Worm (Caenorhabditis elegans) whole organism, L1 larva: ENCODE measurements around the gene C10G8.3.

ENCODE experiments used
- Y116A8C.19 ChIP-seq: sonication (generic microtip); optimal IDR thresholded peaks from 2 replicates; lab custom pipeline; 2016; ENCODE audit warnings: missing compliant biosample characterization, missing genetic modification characterization, borderline replicate concordance
- aha-1 ChIP-seq: fragments of 150-350 bp; optimal IDR thresholded peaks from 2 replicates; lab custom pipeline; 2014; ENCODE audit warnings: missing biosample characterization, missing genetic modification characterization
- aly-2 ChIP-seq: fragments of 150-350 bp; optimal IDR thresholded peaks from 2 replicates; lab custom pipeline; 2014; ENCODE audit warnings: missing biosample characterization, missing genetic modification characterization
- ceh-63 ChIP-seq: fragments of 200-800 bp; sonication (Bioruptor generic); optimal IDR thresholded peaks from 2 replicates; lab custom pipeline; 2018; ENCODE audit warnings: mild to moderate bottlenecking, missing genetic modification characterization, missing compliant biosample characterization
- ceh-8 ChIP-seq: fragments of 200-800 bp; sonication (Bioruptor generic); optimal IDR thresholded peaks from 2 replicates; lab custom pipeline; 2018; ENCODE audit warnings: mild to moderate bottlenecking, missing genetic modification characterization, moderate library complexity, missing compliant biosample characterization
- ceh-88 ChIP-seq: fragments of 200-800 bp; sonication (Bioruptor generic); IDR thresholded peaks from 2 replicates; pipeline ENCODE4 v1.3.6; 2022; ENCODE audit warnings: missing genetic modification characterization, missing compliant biosample characterization
- ceh-90 ChIP-seq: sonication (generic microtip); optimal IDR thresholded peaks from 2 replicates; lab custom pipeline; 2016; ENCODE audit warnings: missing genetic modification characterization, missing compliant biosample characterization
- dpl-1 ChIP-seq, 3 experiments: fragments of 150-350 bp in 2 of 3; sonication (generic microtip) in 1 of 3; optimal IDR thresholded peaks; 2 replicates each; lab custom pipeline; 2014 to 2017; ENCODE audit warnings: missing biosample characterization in 3 of 3, missing genetic modification characterization in 3 of 3, missing genetic modification reagents in 3 of 3
- efl-1 ChIP-seq, 4 experiments: fragments of 150-350 bp; optimal IDR thresholded peaks in 3 of 4; peaks in 1 of 4; 1 replicate in 1 of 4; 2 replicates in 3 of 4; lab custom pipeline; 2014; ENCODE audit warnings: missing biosample characterization in 2 of 4, missing genetic modification characterization in 2 of 4, missing genetic modification reagents in 2 of 4
- egl-13 ChIP-seq: sonication (generic microtip); optimal IDR thresholded peaks from 2 replicates; lab custom pipeline; 2016; ENCODE audit warnings: missing genotype, missing genetic modification reagents, missing genetic modification characterization, missing compliant biosample characterization
- elt-2 ChIP-seq: sonication (generic microtip); optimal IDR thresholded peaks from 2 replicates; lab custom pipeline; 2016; ENCODE audit warnings: missing genetic modification characterization, mild to moderate bottlenecking, inconsistent platforms, missing compliant biosample characterization, missing genetic modification reagents
- elt-3 ChIP-seq, 6 experiments: fragments of 150-350 bp in 1 of 6; sonication (generic microtip); optimal IDR thresholded peaks; 2 replicates each; lab custom pipeline; 2017 to 2018; ENCODE audit warnings: missing biosample characterization in 6 of 6, missing genetic modification characterization in 6 of 6, inconsistent platforms in 1 of 6
- ets-5 ChIP-seq: fragments of 200-800 bp; sonication (Bioruptor generic); IDR thresholded peaks from 2 replicates; pipeline ENCODE4 v1.3.6; 2022; ENCODE audit warnings: missing genetic modification characterization, missing compliant biosample characterization
- fkh-10 ChIP-seq: sonication (generic microtip); optimal IDR thresholded peaks from 2 replicates; lab custom pipeline; 2017; ENCODE audit warnings: missing biosample characterization, missing genetic modification reagents, missing genetic modification characterization
- fkh-8 ChIP-seq: sonication (generic microtip); optimal IDR thresholded peaks from 2 replicates; lab custom pipeline; 2016; ENCODE audit warnings: mild to moderate bottlenecking, missing genetic modification characterization, missing compliant biosample characterization
- fos-1 ChIP-seq: fragments of 150-350 bp; optimal IDR thresholded peaks from 2 replicates; lab custom pipeline; 2014; ENCODE audit warnings: missing biosample characterization, missing genetic modification characterization
- grh-1 ChIP-seq: fragments of 200-800 bp; sonication (Bioruptor generic); IDR thresholded peaks from 2 replicates; pipeline ENCODE4 v1.3.6; 2022; ENCODE audit warnings: missing genetic modification reagents, missing genetic modification characterization, missing compliant biosample characterization
- hlh-17 ChIP-seq: fragments of 200-800 bp; sonication (Bioruptor generic); optimal IDR thresholded peaks from 2 replicates; lab custom pipeline; 2018; ENCODE audit warnings: missing genetic modification characterization, mild to moderate bottlenecking, missing compliant biosample characterization, moderate library complexity, borderline replicate concordance
- hlh-4 ChIP-seq: sonication (generic microtip); optimal IDR thresholded peaks from 2 replicates; lab custom pipeline; 2016; ENCODE audit warnings: mild to moderate bottlenecking, missing genetic modification characterization, missing compliant biosample characterization
- jun-1 ChIP-seq: fragments of 150-350 bp; optimal IDR thresholded peaks from 2 replicates; lab custom pipeline; 2014; ENCODE audit warnings: missing biosample characterization, missing genetic modification reagents, missing genetic modification characterization
- lin-14 ChIP-seq: fragments of 200-800 bp; sonication (Bioruptor generic); optimal IDR thresholded peaks from 2 replicates; lab custom pipeline; 2018; ENCODE audit warnings: mild to moderate bottlenecking, missing genetic modification characterization, moderate library complexity, missing compliant biosample characterization
- lin-15B ChIP-seq: fragments of 150-350 bp; sonication (generic microtip); optimal IDR thresholded peaks from 3 replicates; lab custom pipeline; 2014; ENCODE audit warnings: missing biosample characterization, missing genetic modification characterization
- lin-35 ChIP-seq, 2 experiments: fragments of 150-350 bp; optimal IDR thresholded peaks; 2 replicates each; lab custom pipeline; 2014; ENCODE audit warnings: missing biosample characterization in 2 of 2, missing genetic modification characterization in 2 of 2, missing genetic modification reagents in 2 of 2
- lsy-2 ChIP-seq, 2 experiments: fragments of 150-350 bp; optimal IDR thresholded peaks; 2 replicates each; lab custom pipeline; 2014; ENCODE audit warnings: missing biosample characterization in 2 of 2, missing genetic modification characterization in 2 of 2
- mab-9 ChIP-seq: fragments of 200-800 bp; sonication (Bioruptor generic); IDR thresholded peaks from 2 replicates; pipeline ENCODE4 v1.3.6; 2022; ENCODE audit warnings: missing genetic modification reagents, missing genetic modification characterization, missing compliant biosample characterization
- mdl-1 ChIP-seq, 2 experiments: fragments of 150-350 bp; optimal IDR thresholded peaks; 2 replicates each; lab custom pipeline; 2014 to 2017; ENCODE audit warnings: missing biosample characterization in 2 of 2, missing genetic modification characterization in 2 of 2, inconsistent platforms in 1 of 2
- mep-1 ChIP-seq: fragments of 150-350 bp; optimal IDR thresholded peaks from 2 replicates; lab custom pipeline; 2014; ENCODE audit warnings: missing biosample characterization, missing genetic modification characterization
- nhr-19 ChIP-seq: fragments of 200-800 bp; sonication (Bioruptor generic); conservative IDR thresholded peaks from 2 replicates; pipeline ENCODE4 v1.3.6; 2022; ENCODE audit warnings: missing genetic modification characterization, missing compliant biosample characterization
- nhr-20 ChIP-seq: sonication (generic microtip); optimal IDR thresholded peaks from 2 replicates; lab custom pipeline; 2016; ENCODE audit warnings: mild to moderate bottlenecking, missing genetic modification characterization, missing compliant biosample characterization
- nhr-237 ChIP-seq: fragments of 150-350 bp; optimal IDR thresholded peaks from 2 replicates; lab custom pipeline; 2014; ENCODE audit warnings: missing biosample characterization, missing genetic modification characterization
- nhr-47 ChIP-seq: sonication (generic microtip); optimal IDR thresholded peaks from 2 replicates; lab custom pipeline; 2016; ENCODE audit warnings: mild to moderate bottlenecking, missing genetic modification characterization, moderate library complexity, missing compliant biosample characterization
- nhr-71 ChIP-seq: sonication (generic microtip); optimal IDR thresholded peaks from 2 replicates; lab custom pipeline; 2016; ENCODE audit warnings: mild to moderate bottlenecking, missing genetic modification characterization, moderate library complexity, missing compliant biosample characterization
- nhr-76 ChIP-seq: sonication (generic microtip); optimal IDR thresholded peaks from 2 replicates; lab custom pipeline; 2017; ENCODE audit warnings: missing biosample characterization, missing genetic modification characterization
- nhr-77 ChIP-seq: fragments of 150-350 bp; optimal IDR thresholded peaks from 2 replicates; lab custom pipeline; 2014; ENCODE audit warnings: missing biosample characterization, missing genetic modification characterization
- nhr-84 ChIP-seq: sonication (generic microtip); optimal IDR thresholded peaks from 2 replicates; lab custom pipeline; 2017; ENCODE audit warnings: missing biosample characterization, missing genetic modification characterization
- nhr-85 ChIP-seq: sonication (generic microtip); peaks from one replicate; lab custom pipeline; 2016; ENCODE audit warnings: missing genetic modification characterization, inconsistent platforms, missing compliant biosample characterization
- nhr-90 ChIP-seq: sonication (generic microtip); optimal IDR thresholded peaks from 2 replicates; lab custom pipeline; 2016; ENCODE audit warnings: mild to moderate bottlenecking, missing genetic modification characterization, missing compliant biosample characterization; ENCODE audit not compliant: poor library complexity
- pag-3 ChIP-seq: sonication (generic microtip); optimal IDR thresholded peaks from 2 replicates; lab custom pipeline; 2017; ENCODE audit warnings: missing genetic modification characterization, mild to moderate bottlenecking, missing compliant biosample characterization, antibody characterized with exemption, borderline replicate concordance; ENCODE audit not compliant: insufficient read depth
- pax-3 ChIP-seq: fragments of 200-800 bp; sonication (Bioruptor generic); optimal IDR thresholded peaks from 2 replicates; lab custom pipeline; 2018; ENCODE audit warnings: mild to moderate bottlenecking, missing genetic modification characterization, moderate library complexity, missing compliant biosample characterization
- pqm-1 ChIP-seq: sonication (generic microtip); optimal IDR thresholded peaks from 3 replicates; lab custom pipeline; 2017; ENCODE audit warnings: missing biosample characterization, missing genetic modification characterization
- rnt-1 ChIP-seq: sonication (generic microtip); optimal IDR thresholded peaks from 2 replicates; lab custom pipeline; 2016; ENCODE audit warnings: mild to moderate bottlenecking, missing genetic modification characterization, moderate library complexity, missing compliant biosample characterization
- skn-1 ChIP-seq: fragments of 150-350 bp; optimal IDR thresholded peaks from 2 replicates; lab custom pipeline; 2014; ENCODE audit warnings: missing biosample characterization, missing genetic modification characterization
- snu-23 ChIP-seq: sonication (generic microtip); optimal IDR thresholded peaks from 2 replicates; lab custom pipeline; 2016; ENCODE audit warnings: missing genetic modification characterization, missing compliant biosample characterization
- sox-4 ChIP-seq: sonication (generic microtip); optimal IDR thresholded peaks from 2 replicates; lab custom pipeline; 2016; ENCODE audit warnings: missing genetic modification characterization, missing compliant biosample characterization
- sup-37 ChIP-seq: fragments of 200-800 bp; sonication (Bioruptor generic); optimal IDR thresholded peaks from 2 replicates; lab custom pipeline; 2018; ENCODE audit warnings: mild to moderate bottlenecking, missing genetic modification characterization, missing compliant biosample characterization
- swsn-7 ChIP-seq: sonication (generic microtip); optimal IDR thresholded peaks from 2 replicates; lab custom pipeline; 2016; ENCODE audit warnings: missing genetic modification characterization, missing compliant biosample characterization
- tbx-2 ChIP-seq: sonication (generic microtip); optimal IDR thresholded peaks from 2 replicates; lab custom pipeline; 2016; ENCODE audit warnings: missing genetic modification characterization, missing compliant biosample characterization
- tlp-1 ChIP-seq: fragments of 150-350 bp; optimal IDR thresholded peaks from 2 replicates; lab custom pipeline; 2014; ENCODE audit warnings: missing biosample characterization, missing genetic modification characterization
- unc-130 ChIP-seq: fragments of 150-350 bp; optimal IDR thresholded peaks from 2 replicates; lab custom pipeline; 2017; ENCODE audit warnings: missing biosample characterization, missing genetic modification characterization, inconsistent platforms
- unc-62 ChIP-seq: fragments of 150-350 bp; optimal IDR thresholded peaks from 2 replicates; lab custom pipeline; 2014; ENCODE audit warnings: missing biosample characterization, missing genetic modification reagents, missing genetic modification characterization
- xbp-1 ChIP-seq: sonication (generic microtip); optimal IDR thresholded peaks from 2 replicates; lab custom pipeline; 2016; ENCODE audit warnings: missing genetic modification characterization, missing compliant biosample characterization
- ztf-4 ChIP-seq: fragments of 150-350 bp; optimal IDR thresholded peaks from 2 replicates; lab custom pipeline; 2014; ENCODE audit warnings: missing biosample characterization, missing genetic modification characterization

Gene C10G8.3

DNA sequence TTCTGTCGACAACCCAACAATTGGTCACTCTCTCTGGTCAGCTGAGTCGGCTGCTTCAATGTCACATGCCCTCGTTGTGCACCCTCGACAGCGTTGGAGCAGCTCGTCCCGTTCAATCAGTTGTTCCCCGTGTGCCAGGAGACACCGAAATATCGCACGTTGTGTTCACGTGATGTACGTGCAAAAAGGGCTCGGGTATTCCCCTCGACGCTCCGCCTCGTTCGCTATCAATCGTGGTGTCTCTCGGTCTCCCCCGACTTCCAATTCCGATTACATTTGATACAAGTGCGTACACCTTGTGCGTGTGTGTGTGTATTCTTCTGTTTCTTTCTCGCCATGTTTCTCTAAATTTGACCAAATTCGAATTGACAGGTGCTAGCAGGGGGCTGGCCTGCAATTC is 41.1 kb upstream of the C10G8.3 start:
- TF ChIP-seq sup-37 (GFP tag; lab: Kevin White, UChicago): no peak
- TF ChIP-seq nhr-90 (tag; lab: Kevin White, UChicago): peak; percentile 71
- peak; percentile 77 for TF ChIP-seq rnt-1 (tag; lab: Kevin White, UChicago)
- no peak for TF ChIP-seq pax-3 (tag; lab: Kevin White, UChicago)
- TF ChIP-seq mdl-1 (tag; optimal IDR thresholded peaks at IDR 0.05; lab: Kevin White, UChicago): peak in 1 of 2 experiments; percentile 93
- peak in 5 of 6 experiments; percentile 28 to 70 (median 32) for TF ChIP-seq elt-3 (tag; optimal IDR thresholded peaks at IDR 0.05; lab: Kevin White, UChicago)
- peak; percentile 31 for TF ChIP-seq pqm-1 (tag; lab: Kevin White, UChicago)
- TF ChIP-seq unc-130 (tag; lab: Kevin White, UChicago): peak; percentile 16
- TF ChIP-seq ztf-4 (tag; lab: Kevin White, UChicago): peak; percentile 81
- TF ChIP-seq pag-3 (tag; lab: Kevin White, UChicago): no peak
- TF ChIP-seq nhr-77 (tag; lab: Kevin White, UChicago): peak; percentile 27
- no peak for TF ChIP-seq aha-1 (tag; lab: Kevin White, UChicago)
- TF ChIP-seq skn-1 (tag; lab: Kevin White, UChicago): peak; percentile 10
- TF ChIP-seq fkh-10 (GFP tag; lab: Kevin White, UChicago): no peak
- no peak for TF ChIP-seq ceh-88 (GFP tag; lab: Robert Waterston, UW)
- peak; percentile 74 for TF ChIP-seq jun-1 (tag; lab: Kevin White, UChicago)
- TF ChIP-seq Y116A8C.19 (tag; lab: Kevin White, UChicago): no peak
- peak; percentile 86 for TF ChIP-seq nhr-19 (GFP tag; lab: Robert Waterston, UW)
- TF ChIP-seq ceh-90 (tag; lab: Kevin White, UChicago): no peak
- TF ChIP-seq fkh-8 (tag; lab: Kevin White, UChicago): peak; percentile 50
- peak; percentile 88 for TF ChIP-seq nhr-71 (tag; lab: Kevin White, UChicago)
- TF ChIP-seq dpl-1 (GFP tag; optimal IDR thresholded peaks at IDR 0.05; lab: Kevin White, UChicago): peak; percentile 16 to 41 (median 23)
- peak; percentile 65 for TF ChIP-seq tbx-2
- TF ChIP-seq egl-13 (tag; lab: Kevin White, UChicago): no peak
- peak; percentile 92 for TF ChIP-seq elt-2 (tag; lab: Kevin White, UChicago)
- TF ChIP-seq fos-1 (tag; lab: Kevin White, UChicago): no peak
- peak; percentile 26 for TF ChIP-seq mep-1
- TF ChIP-seq nhr-84 (tag; lab: Kevin White, UChicago): no peak
- TF ChIP-seq mab-9 (GFP tag; lab: Robert Waterston, UW): no peak
- TF ChIP-seq lin-14 (GFP tag; lab: Kevin White, UChicago): peak; percentile 91
- no peak for TF ChIP-seq nhr-76 (tag; lab: Kevin White, UChicago)
- TF ChIP-seq ceh-63: no peak
- TF ChIP-seq snu-23 (GFP tag; lab: Kevin White, UChicago): peak; percentile 68
- TF ChIP-seq swsn-7 (tag; lab: Kevin White, UChicago): peak; percentile 22
- no peak for TF ChIP-seq aly-2 (tag; lab: Kevin White, UChicago)
- peak; percentile 47 for TF ChIP-seq hlh-4 (tag; lab: Kevin White, UChicago)
- peak; percentile 89 for TF ChIP-seq nhr-20
- TF ChIP-seq efl-1 (optimal IDR thresholded peaks at IDR 0.05; lab: Kevin White, UChicago): peak; percentile 41 to 45
- TF ChIP-seq efl-1 (GFP tag; optimal IDR thresholded peaks at IDR 0.05 in 1 of 2; lab: Kevin White, UChicago): peak; percentile 43 to 94
- no peak for TF ChIP-seq nhr-237
- no peak for TF ChIP-seq tlp-1 (tag; lab: Kevin White, UChicago)
- peak; percentile 34 to 79 for TF ChIP-seq lin-35 (GFP tag; optimal IDR thresholded peaks at IDR 0.05; lab: Kevin White, UChicago)
- TF ChIP-seq ets-5: no peak
- peak; percentile 11 for TF ChIP-seq xbp-1 (tag; lab: Kevin White, UChicago)
- no peak for TF ChIP-seq unc-62
- no peak for TF ChIP-seq grh-1 (GFP tag; lab: Robert Waterston, UW)
- TF ChIP-seq hlh-17: no peak
- no peak for TF ChIP-seq lin-15B (tag; lab: Kevin White, UChicago)
- TF ChIP-seq ceh-8 (GFP tag; lab: Kevin White, UChicago): no peak
- TF ChIP-seq nhr-85: peak; percentile 89
- TF ChIP-seq lsy-2 (tag; optimal IDR thresholded peaks at IDR 0.05; lab: Kevin White, UChicago): peak; percentile 34 to 46
- peak; percentile 63 for TF ChIP-seq nhr-47 (tag; lab: Kevin White, UChicago)
- peak; percentile 8 for TF ChIP-seq sox-4 (tag; lab: Kevin White, UChicago)
